Worm (Caenorhabditis elegans): Measurements from ENCODE around the gene nhr-264.

DNA sequence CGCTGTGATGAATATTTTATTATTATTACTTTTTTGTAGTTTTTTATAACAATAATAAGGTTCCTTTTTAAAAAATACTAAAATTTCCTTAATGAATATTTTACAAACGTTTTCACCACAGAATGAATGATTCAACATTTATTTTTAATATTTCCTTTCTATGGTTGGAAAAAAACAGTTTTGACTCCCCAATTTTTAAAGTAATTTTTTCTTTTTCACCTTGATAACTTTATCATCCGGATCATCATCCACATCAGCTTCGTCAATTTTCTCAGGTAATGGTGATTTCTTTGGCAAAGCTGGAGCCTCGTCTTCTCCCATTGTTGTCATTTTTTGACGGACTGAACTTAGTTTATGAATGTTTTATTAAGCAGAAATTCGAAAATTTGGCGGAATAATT, 50.1 kb downstream of the nhr-264 start, which contains the start of gene rab-28:
- TF ChIP-seq K09A11.1 (tag; optimal IDR thresholded peaks at IDR 0.05; ENCODE audit: insufficient read depth) (no peak), unc-86 (tag; optimal IDR thresholded peaks at IDR 0.05) (no peak), fkh-10 (GFP tag; optimal IDR thresholded peaks at IDR 0.05) (no peak), nfya-1 (tag; optimal IDR thresholded peaks at IDR 0.05) (no peak), hlh-8 (tag; optimal IDR thresholded peaks at IDR 0.05) (no peak), madf-2 (tag; optimal IDR thresholded peaks at IDR 0.05) (no peak), F13H6.1 (tag; optimal IDR thresholded peaks at IDR 0.05) (no peak), pqm-1 (tag; optimal IDR thresholded peaks at IDR 0.05) (no peak), pros-1 (tag; optimal IDR thresholded peaks at IDR 0.05) (no peak)
